Fruit fly (Drosophila melanogaster) whole organism, prepupa: ENCODE data around the gene CG10587.

ENCODE experiments used
- CG10631 ChIP-seq: fragments of 200-800 bp; sonication (Bioruptor generic); optimal IDR thresholded peaks from 2 replicates; lab custom pipeline; 2016; ENCODE audit warnings: missing biosample characterization, missing genetic modification characterization
- CG11294 ChIP-seq: fragments of 200-800 bp; sonication (Bioruptor generic); IDR thresholded peaks from 2 replicates; pipeline ENCODE4 v1.3.6; 2022; ENCODE audit warnings: missing biosample characterization, missing genetic modification characterization
- CG11762 ChIP-seq: fragments of 200-800 bp; sonication (Bioruptor generic); optimal IDR thresholded peaks from 3 replicates; lab custom pipeline; 2016; ENCODE audit warnings: missing biosample characterization, missing genetic modification characterization; ENCODE audit not compliant: insufficient read depth
- CG15336 ChIP-seq: fragments of 200-800 bp; sonication (Bioruptor generic); IDR thresholded peaks from 2 replicates; pipeline ENCODE4 v1.3.6; 2022; ENCODE audit warnings: missing biosample characterization, missing genetic modification characterization
- CG1621 ChIP-seq: fragments of 200-800 bp; sonication (Bioruptor generic); optimal IDR thresholded peaks from 3 replicates; lab custom pipeline; 2018; ENCODE audit warnings: missing biosample characterization, mild to moderate bottlenecking, missing genetic modification characterization
- CG16779 ChIP-seq: fragments of 200-800 bp; sonication (Bioruptor generic); optimal IDR thresholded peaks from 3 replicates; lab custom pipeline; 2017; ENCODE audit warnings: missing biosample characterization, mild to moderate bottlenecking, missing genetic modification characterization
- CG3032 ChIP-seq: fragments of 200-800 bp; optimal IDR thresholded peaks from 2 replicates; lab custom pipeline; 2019; ENCODE audit warnings: missing biosample characterization, mild to moderate bottlenecking, missing genetic modification characterization, moderate library complexity
- CG34406 ChIP-seq: fragments of 200-800 bp; sonication (Bioruptor generic); optimal IDR thresholded peaks from 3 replicates; lab custom pipeline; 2016; ENCODE audit warnings: missing biosample characterization, missing genetic modification characterization
- CG3919 ChIP-seq: fragments of 200-800 bp; sonication (Bioruptor generic); optimal IDR thresholded peaks from 3 replicates; lab custom pipeline; 2016; ENCODE audit warnings: missing biosample characterization, missing genetic modification characterization
- CG4318 ChIP-seq: fragments of 200-800 bp; sonication (Bioruptor generic); optimal IDR thresholded peaks from 3 replicates; lab custom pipeline; 2017; ENCODE audit warnings: missing biosample characterization, mild to moderate bottlenecking, missing genetic modification characterization
- CG6276 ChIP-seq: fragments of 200-800 bp; sonication (Bioruptor generic); optimal IDR thresholded peaks from 2 replicates; lab custom pipeline; 2017; ENCODE audit warnings: missing biosample characterization, mild to moderate bottlenecking, missing genetic modification characterization
- CG6808 ChIP-seq: fragments of 200-800 bp; sonication (Bioruptor generic); optimal IDR thresholded peaks from 3 replicates; lab custom pipeline; 2017; ENCODE audit warnings: missing biosample characterization, missing genetic modification characterization, mild to moderate bottlenecking, moderate library complexity, missing genetic modification reagents
- CG6854 ChIP-seq: fragments of 200-800 bp; sonication (Bioruptor generic); optimal IDR thresholded peaks from 2 replicates; lab custom pipeline; 2017; ENCODE audit warnings: missing biosample characterization, mild to moderate bottlenecking, missing genetic modification characterization
- CG7368 ChIP-seq: fragments of 200-800 bp; sonication (Bioruptor generic); optimal IDR thresholded peaks from 3 replicates; lab custom pipeline; 2016; ENCODE audit warnings: missing biosample characterization, missing genetic modification characterization
- CG8119 ChIP-seq: fragments of 200-800 bp; sonication (Bioruptor generic); IDR thresholded peaks from 3 replicates; pipeline ENCODE4 v1.3.6; 2022; ENCODE audit warnings: missing biosample characterization, missing genetic modification characterization
- CG8319 ChIP-seq: fragments of 200-800 bp; sonication (Bioruptor generic); optimal IDR thresholded peaks from 3 replicates; lab custom pipeline; 2016; ENCODE audit warnings: missing biosample characterization, missing genetic modification characterization
- CG8632 ChIP-seq: fragments of 200-800 bp; sonication (Bioruptor generic); optimal IDR thresholded peaks from 3 replicates; lab custom pipeline; 2016; ENCODE audit warnings: missing biosample characterization, missing genetic modification characterization
- CG9139 ChIP-seq: fragments of 200-800 bp; sonication (Bioruptor generic); optimal IDR thresholded peaks from 3 replicates; lab custom pipeline; 2017; ENCODE audit warnings: missing biosample characterization, mild to moderate bottlenecking, missing genetic modification characterization
- Eip75B ChIP-seq: fragments of 200-800 bp; sonication (Bioruptor generic); optimal IDR thresholded peaks from 3 replicates; lab custom pipeline; 2016; ENCODE audit warnings: missing biosample characterization, missing genetic modification characterization
- Eip78C ChIP-seq: fragments of 200-800 bp; sonication (Bioruptor generic); peaks from one replicate; lab custom pipeline; 2016; ENCODE audit warnings: missing biosample characterization, missing genetic modification characterization
- Eip93F ChIP-seq: fragments of 200-800 bp; sonication (Bioruptor generic); optimal IDR thresholded peaks from 2 replicates; lab custom pipeline; 2016; ENCODE audit warnings: missing biosample characterization, mild to moderate bottlenecking, missing genetic modification characterization
- Ets21C ChIP-seq: fragments of 200-800 bp; sonication (Bioruptor generic); optimal IDR thresholded peaks from 3 replicates; lab custom pipeline; 2016; ENCODE audit warnings: missing biosample characterization, missing genetic modification characterization
- Ets96B ChIP-seq: fragments of 200-800 bp; optimal IDR thresholded peaks from 2 replicates; lab custom pipeline; 2019; ENCODE audit warnings: missing biosample characterization, mild to moderate bottlenecking, missing genetic modification characterization, moderate library complexity
- Gug ChIP-seq: fragments of 200-800 bp; sonication (Bioruptor generic); IDR thresholded peaks from 2 replicates; pipeline ENCODE4 v1.3.6; 2022; ENCODE audit warnings: missing biosample characterization, missing genetic modification characterization
- Hr38 ChIP-seq: sonication (Bioruptor generic); optimal IDR thresholded peaks from 2 replicates; lab custom pipeline; 2016; ENCODE audit warnings: missing biosample characterization, missing genetic modification characterization
- Hr39 ChIP-seq: fragments of 200-800 bp; sonication (Bioruptor generic); optimal IDR thresholded peaks from 2 replicates; lab custom pipeline; 2016; ENCODE audit warnings: missing biosample characterization, missing genetic modification characterization
- Hr4 ChIP-seq: fragments of 200-800 bp; sonication (Bioruptor generic); optimal IDR thresholded peaks from 3 replicates; lab custom pipeline; 2016; ENCODE audit warnings: missing biosample characterization, missing genetic modification characterization
- Met ChIP-seq: fragments of 200-800 bp; sonication (Bioruptor generic); optimal IDR thresholded peaks from 3 replicates; lab custom pipeline; 2016; ENCODE audit warnings: missing biosample characterization, missing genetic modification characterization
- OdsH ChIP-seq: fragments of 200-800 bp; sonication (Bioruptor generic); optimal IDR thresholded peaks from 3 replicates; lab custom pipeline; 2016; ENCODE audit warnings: missing biosample characterization, missing genetic modification characterization
- Sox14 ChIP-seq: fragments of 200-800 bp; sonication (Bioruptor generic); optimal IDR thresholded peaks from 3 replicates; lab custom pipeline; 2016; ENCODE audit warnings: missing biosample characterization, missing genetic modification characterization
- Sox15 ChIP-seq: fragments of 200-800 bp; sonication (Bioruptor generic); optimal IDR thresholded peaks from 3 replicates; lab custom pipeline; 2016; ENCODE audit warnings: missing biosample characterization, missing genetic modification characterization
- dac ChIP-seq: fragments of 200-800 bp; sonication (Bioruptor generic); optimal IDR thresholded peaks from 2 replicates; lab custom pipeline; 2017; ENCODE audit warnings: missing biosample characterization, mild to moderate bottlenecking, missing genetic modification characterization
- dsx ChIP-seq: fragments of 200-800 bp; optimal IDR thresholded peaks from 3 replicates; lab custom pipeline; 2019; ENCODE audit warnings: missing biosample characterization, mild to moderate bottlenecking, missing genetic modification characterization, moderate library complexity; ENCODE audit not compliant: poor library complexity, severe bottlenecking
- eg ChIP-seq: fragments of 200-800 bp; sonication (Bioruptor generic); IDR thresholded peaks from 3 replicates; pipeline ENCODE4 v1.3.6; 2022; ENCODE audit warnings: missing biosample characterization, missing genetic modification characterization
- esn ChIP-seq: fragments of 200-800 bp; sonication (Bioruptor generic); optimal IDR thresholded peaks from 2 replicates; lab custom pipeline; 2016; ENCODE audit warnings: missing biosample characterization, mild to moderate bottlenecking, missing genetic modification characterization, moderate library complexity
- fd85E ChIP-seq: fragments of 200-800 bp; sonication (Bioruptor generic); optimal IDR thresholded peaks from 3 replicates; lab custom pipeline; 2016; ENCODE audit warnings: missing biosample characterization, missing genetic modification characterization
- lz ChIP-seq: fragments of 200-800 bp; sonication (Bioruptor generic); optimal IDR thresholded peaks from 3 replicates; lab custom pipeline; 2016; ENCODE audit warnings: missing biosample characterization, missing genetic modification characterization
- net ChIP-seq: fragments of 200-800 bp; sonication (Bioruptor generic); optimal IDR thresholded peaks from 3 replicates; lab custom pipeline; 2016; ENCODE audit warnings: missing biosample characterization, missing genetic modification characterization
- pdm3 ChIP-seq: fragments of 200-800 bp; sonication (Bioruptor generic); optimal IDR thresholded peaks from 3 replicates; lab custom pipeline; 2016; ENCODE audit warnings: missing biosample characterization, missing genetic modification characterization
- salr ChIP-seq, 2 experiments: fragments of 200-800 bp; sonication (Bioruptor generic); optimal IDR thresholded peaks; 3 replicates each; lab custom pipeline; 2016 to 2018; ENCODE audit warnings: missing biosample characterization in 2 of 2, missing genetic modification characterization in 2 of 2, mild to moderate bottlenecking in 1 of 2
- spab ChIP-seq: fragments of 200-800 bp; sonication (Bioruptor generic); optimal IDR thresholded peaks from 2 replicates; lab custom pipeline; 2017; ENCODE audit warnings: missing biosample characterization, mild to moderate bottlenecking, missing genetic modification characterization, missing genetic modification reagents
- ss ChIP-seq, 2 experiments: fragments of 200-800 bp; sonication (Bioruptor generic); optimal IDR thresholded peaks; 2 replicates in 1 of 2; 3 replicates in 1 of 2; lab custom pipeline; 2017 to 2018; ENCODE audit warnings: mild to moderate bottlenecking in 2 of 2, missing biosample characterization in 2 of 2, missing genetic modification characterization in 2 of 2, moderate library complexity in 1 of 2
- svp ChIP-seq: fragments of 200-800 bp; sonication (Bioruptor generic); peaks from one replicate; lab custom pipeline; 2016; ENCODE audit warnings: missing biosample characterization, missing genetic modification characterization
- topi ChIP-seq: fragments of 200-800 bp; sonication (Bioruptor generic); optimal IDR thresholded peaks from 3 replicates; lab custom pipeline; 2016; ENCODE audit warnings: missing biosample characterization, missing genetic modification characterization
- vri ChIP-seq: fragments of 200-800 bp; sonication (Bioruptor generic); optimal IDR thresholded peaks from 3 replicates; lab custom pipeline; 2016; ENCODE audit warnings: missing biosample characterization, mild to moderate bottlenecking, missing genetic modification characterization

Gene CG10587

DNA sequence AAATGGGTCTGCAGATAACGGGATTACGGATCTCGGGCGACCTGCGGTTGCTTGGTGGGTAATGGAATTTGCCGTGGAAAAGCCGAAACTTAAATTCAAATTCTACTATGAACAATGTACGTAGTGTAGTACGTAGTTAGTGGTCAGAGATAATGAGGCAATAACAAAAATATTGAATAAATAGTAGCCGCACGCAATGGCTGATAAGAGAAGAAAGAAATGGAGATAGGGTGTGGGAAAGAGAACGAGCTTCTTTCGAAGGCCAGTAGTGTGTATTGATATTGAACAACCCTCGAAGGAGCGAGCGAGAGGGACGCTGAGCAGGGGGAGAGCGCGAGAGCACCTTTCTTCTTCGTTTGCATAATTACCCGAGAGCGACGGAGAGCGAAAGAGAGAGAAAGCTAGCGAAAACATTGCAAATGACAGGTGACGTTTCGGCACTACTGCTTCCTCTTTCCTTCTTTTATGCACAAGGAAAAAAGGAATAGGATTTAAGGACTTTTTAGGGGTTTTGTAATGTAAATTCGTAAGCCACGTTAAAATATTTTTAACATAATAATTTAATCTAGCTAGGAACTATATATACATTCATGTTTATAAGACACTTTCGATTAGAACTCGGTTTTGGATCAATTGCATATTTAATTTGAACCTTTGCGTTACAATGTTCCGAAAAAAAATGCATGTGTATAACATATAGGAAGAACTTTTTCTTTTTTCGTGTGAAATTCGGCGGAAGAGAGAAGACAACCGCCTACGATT is 48.7 kb upstream of the CG10587 start (continued):
- peak; percentile 6 for TF ChIP-seq vri (GFP tag; lab: Kevin White, UChicago)
- TF ChIP-seq Ets96B (tag; lab: Kevin White, UChicago), result peak; percentile 25
- peak in 1 of 2 experiments; percentile 75 for TF ChIP-seq salr (GFP tag; optimal IDR thresholded peaks at IDR 0.05; lab: Kevin White, UChicago)
- peak; percentile 15 for TF ChIP-seq Sox15 (GFP tag; lab: Kevin White, UChicago)
- TF ChIP-seq Ets21C (GFP tag; lab: Kevin White, UChicago), result no peak
- TF ChIP-seq ss (GFP tag; optimal IDR thresholded peaks at IDR 0.05; lab: Kevin White, UChicago), result peak; percentile 3 to 8
- TF ChIP-seq Hr4, result peak; percentile 75
- peak; percentile 21 for TF ChIP-seq CG11762 (GFP tag; lab: Kevin White, UChicago)
- TF ChIP-seq svp (GFP tag; lab: Kevin White, UChicago), result peak; percentile 67
- TF ChIP-seq CG1621 (tag; lab: Kevin White, UChicago), result no peak
- TF ChIP-seq CG9139, result no peak
- peak; percentile 49 for TF ChIP-seq CG6276 (GFP tag; lab: Kevin White, UChicago)
- TF ChIP-seq dac (GFP tag; lab: Kevin White, UChicago), result no peak
- no peak for TF ChIP-seq CG7368 (GFP tag; lab: Kevin White, UChicago)
- TF ChIP-seq Eip75B (GFP tag; lab: Kevin White, UChicago), result no peak
- no peak for TF ChIP-seq CG16779 (tag; lab: Kevin White, UChicago)
- TF ChIP-seq net, result peak; percentile 57
- peak; percentile 54; the same call in 2 of the 3 replicates for TF ChIP-seq eg (GFP tag; lab: Robert Waterston, UW)
- peak; percentile 68 for TF ChIP-seq Met
- TF ChIP-seq fd85E, result no peak
- TF ChIP-seq CG11294, result no peak
- TF ChIP-seq spab (GFP tag; lab: Kevin White, UChicago), result no peak
- TF ChIP-seq Gug (GFP tag; lab: Robert Waterston, UW), result no peak
- TF ChIP-seq dsx (GFP tag; lab: Kevin White, UChicago), result peak; percentile 13
- peak; percentile 67 for TF ChIP-seq CG15336
- TF ChIP-seq topi (GFP tag; lab: Kevin White, UChicago), result peak; percentile 70

DNA sequence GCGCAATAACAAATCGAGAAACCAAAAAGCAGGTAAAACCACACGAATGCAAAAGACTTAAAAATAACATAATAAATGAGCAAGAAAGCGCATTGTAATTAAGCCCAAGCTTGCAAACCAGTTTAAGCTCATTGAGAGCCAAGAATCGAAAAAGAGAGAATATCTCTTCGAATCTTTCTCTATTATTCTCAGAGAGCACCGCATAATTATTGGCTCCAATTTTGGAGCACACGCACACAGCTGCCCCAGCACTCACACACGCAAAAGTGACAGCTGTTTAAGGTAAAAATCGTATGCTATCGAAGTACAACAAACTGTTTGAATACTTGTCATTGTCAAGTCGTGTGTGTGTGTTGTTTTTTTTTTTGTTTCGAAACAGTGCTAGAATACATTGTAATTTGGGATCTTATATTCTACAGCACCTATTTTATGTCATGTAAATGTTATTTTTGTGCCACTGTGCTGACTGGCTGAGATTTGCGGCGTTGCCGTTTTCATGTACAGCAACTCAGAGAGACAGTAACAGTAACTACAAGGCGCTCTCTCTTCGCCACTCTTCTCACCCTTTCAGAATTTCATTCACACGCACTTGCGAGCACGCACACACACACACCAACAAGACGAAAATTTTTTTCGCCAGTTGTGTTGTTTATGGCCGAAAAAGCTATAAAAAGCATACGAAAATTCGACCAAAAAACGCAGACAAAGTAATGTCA is 47.2 kb upstream of the CG10587 start:
- TF ChIP-seq CG6854 (GFP tag; lab: Kevin White, UChicago) (no peak), CG3919 (GFP tag; lab: Kevin White, UChicago) (peak; percentile 84), CG34406 (GFP tag; lab: Kevin White, UChicago) (peak; percentile 80), Hr39 (GFP tag; lab: Kevin White, UChicago) (peak; percentile 85), Hr38 (GFP tag; lab: Kevin White, UChicago) (no peak), svp (GFP tag; lab: Kevin White, UChicago) (peak; percentile 91), pdm3 (peak; percentile 84), CG16779 (tag; lab: Kevin White, UChicago) (peak; percentile 68), Sox14 (GFP tag; lab: Kevin White, UChicago) (peak; percentile 89), dac (GFP tag; lab: Kevin White, UChicago) (peak; percentile 46), Ets21C (GFP tag; lab: Kevin White, UChicago) (peak; percentile 74), Sox15 (GFP tag; lab: Kevin White, UChicago) (peak; percentile 64), CG11762 (GFP tag; lab: Kevin White, UChicago) (peak; percentile 62), lz (GFP tag; lab: Kevin White, UChicago) (peak; percentile 86), fd85E (peak; percentile 32), CG4318 (GFP tag; lab: Kevin White, UChicago) (peak; percentile 27), CG11294 (peak; percentile 69), net (peak; percentile 78), CG3032 (no peak), ss (GFP tag; optimal IDR thresholded peaks at IDR 0.05; lab: Kevin White, UChicago) (peak; percentile 22 to 43), Eip93F (no peak), CG8632 (GFP tag; lab: Kevin White, UChicago) (peak; percentile 78), OdsH (peak; percentile 71), esn (GFP tag; lab: Kevin White, UChicago) (peak; percentile 88), CG8319 (GFP tag; lab: Kevin White, UChicago) (peak; percentile 66), salr (GFP tag; optimal IDR thresholded peaks at IDR 0.05; lab: Kevin White, UChicago) (peak; percentile 33 to 75), CG10631 (peak; percentile 78), Eip75B (GFP tag; lab: Kevin White, UChicago) (peak; percentile 87), Gug (GFP tag; lab: Robert Waterston, UW) (peak; percentile 61), CG8119 (GFP tag; lab: Robert Waterston, UW) (peak; percentile 82; the same call in 2 of the 3 replicates), CG1621 (tag; lab: Kevin White, UChicago) (peak; percentile 46), Eip78C (GFP tag; lab: Kevin White, UChicago) (peak; percentile 95), topi (GFP tag; lab: Kevin White, UChicago) (peak; percentile 85), vri (GFP tag; lab: Kevin White, UChicago) (peak; percentile 78), CG6808 (peak; percentile 35)
